Worm (Caenorhabditis elegans): ENCODE results near the gene T21D12.7.

DNA sequence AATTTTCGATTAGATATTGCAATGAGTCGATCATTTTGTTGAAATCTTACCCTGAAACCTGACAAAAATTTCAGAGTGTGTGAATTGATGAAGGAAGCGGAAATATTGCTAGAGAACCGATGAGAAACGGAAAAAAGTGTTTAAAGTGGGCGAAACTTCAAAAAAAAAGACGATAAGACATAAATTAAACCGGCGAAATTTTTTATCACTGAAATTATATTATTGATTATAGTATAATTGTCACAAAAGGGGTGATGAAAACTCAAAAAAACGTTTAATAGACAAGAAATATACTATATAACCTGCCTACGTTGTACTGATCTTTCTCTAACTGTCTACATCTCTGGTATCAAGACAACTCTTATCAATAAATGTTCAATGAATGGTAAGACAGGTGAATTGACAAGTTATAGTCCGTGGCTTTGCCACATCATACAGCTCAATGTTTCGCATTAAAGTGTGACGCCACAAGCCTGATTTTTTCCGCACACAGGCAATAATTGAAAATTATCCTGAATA lies 45.9 kb upstream of the T21D12.7 start, which contains the start of gene pxmp-4:
- no peak for TF ChIP-seq snpc-4 (tag; optimal IDR thresholded peaks at IDR 0.05)
- TF ChIP-seq ZK546.5 (tag; optimal IDR thresholded peaks at IDR 0.05) = no peak
- TF ChIP-seq aly-2 (tag; optimal IDR thresholded peaks at IDR 0.05) = no peak
- TF ChIP-seq fos-1 (tag; optimal IDR thresholded peaks at IDR 0.05) = no peak
- no peak for TF ChIP-seq elt-3 (tag; optimal IDR thresholded peaks at IDR 0.05)
- TF ChIP-seq ama-1 (optimal IDR thresholded peaks at IDR 0.05) = no peak
